Worm (Caenorhabditis elegans) whole organism, L1 larva: ENCODE data around the gene lgc-12.

Source experiments
- F16B12.6 ChIP-seq: fragments of 150-350 bp; optimal IDR thresholded peaks from 2 replicates; lab custom pipeline; 2014; ENCODE audit warnings: missing biosample characterization, missing genetic modification characterization
- aha-1 ChIP-seq: fragments of 150-350 bp; optimal IDR thresholded peaks from 2 replicates; lab custom pipeline; 2014; ENCODE audit warnings: missing biosample characterization, missing genetic modification characterization
- alr-1 ChIP-seq: fragments of 200-800 bp; sonication (Bioruptor generic); optimal IDR thresholded peaks from 2 replicates; lab custom pipeline; 2018; ENCODE audit warnings: borderline replicate concordance, mild to moderate bottlenecking, missing genetic modification characterization, missing compliant biosample characterization
- ama-1 ChIP-seq: fragments of 150-350 bp; optimal IDR thresholded peaks from 2 replicates; lab custom pipeline; 2014
- ceh-8 ChIP-seq: fragments of 200-800 bp; sonication (Bioruptor generic); optimal IDR thresholded peaks from 2 replicates; lab custom pipeline; 2018; ENCODE audit warnings: mild to moderate bottlenecking, missing genetic modification characterization, moderate library complexity, missing compliant biosample characterization
- ceh-82 ChIP-seq, 3 experiments: fragments of 150-350 bp in 1 of 3; sonication (generic microtip) in 2 of 3; optimal IDR thresholded peaks; 2 replicates each; lab custom pipeline; 2014 to 2017; ENCODE audit warnings: missing biosample characterization in 3 of 3, missing genetic modification characterization in 3 of 3
- ceh-88 ChIP-seq: fragments of 200-800 bp; sonication (Bioruptor generic); IDR thresholded peaks from 2 replicates; pipeline ENCODE4 v1.3.6; 2022; ENCODE audit warnings: missing genetic modification characterization, missing compliant biosample characterization
- ceh-90 ChIP-seq: sonication (generic microtip); optimal IDR thresholded peaks from 2 replicates; lab custom pipeline; 2016; ENCODE audit warnings: missing genetic modification characterization, missing compliant biosample characterization
- ces-1 ChIP-seq: fragments of 150-350 bp; optimal IDR thresholded peaks from 2 replicates; lab custom pipeline; 2014; ENCODE audit warnings: missing biosample characterization, missing genetic modification reagents, missing genetic modification characterization
- dpl-1 ChIP-seq, 3 experiments: fragments of 150-350 bp in 2 of 3; sonication (generic microtip) in 1 of 3; optimal IDR thresholded peaks; 2 replicates each; lab custom pipeline; 2014 to 2017; ENCODE audit warnings: missing biosample characterization in 3 of 3, missing genetic modification characterization in 3 of 3, missing genetic modification reagents in 3 of 3
- dsc-1 ChIP-seq: sonication (generic microtip); optimal IDR thresholded peaks from 2 replicates; lab custom pipeline; 2016; ENCODE audit warnings: mild to moderate bottlenecking, missing genetic modification characterization, missing compliant biosample characterization
- efl-1 ChIP-seq, 4 experiments: fragments of 150-350 bp; optimal IDR thresholded peaks in 3 of 4; peaks in 1 of 4; 1 replicate in 1 of 4; 2 replicates in 3 of 4; lab custom pipeline; 2014; ENCODE audit warnings: missing biosample characterization in 2 of 4, missing genetic modification characterization in 2 of 4, missing genetic modification reagents in 2 of 4
- egl-13 ChIP-seq: sonication (generic microtip); optimal IDR thresholded peaks from 2 replicates; lab custom pipeline; 2016; ENCODE audit warnings: missing genotype, missing genetic modification reagents, missing genetic modification characterization, missing compliant biosample characterization
- ets-5 ChIP-seq: fragments of 200-800 bp; sonication (Bioruptor generic); IDR thresholded peaks from 2 replicates; pipeline ENCODE4 v1.3.6; 2022; ENCODE audit warnings: missing genetic modification characterization, missing compliant biosample characterization
- fkh-10 ChIP-seq: sonication (generic microtip); optimal IDR thresholded peaks from 2 replicates; lab custom pipeline; 2017; ENCODE audit warnings: missing biosample characterization, missing genetic modification reagents, missing genetic modification characterization
- fkh-8 ChIP-seq: sonication (generic microtip); optimal IDR thresholded peaks from 2 replicates; lab custom pipeline; 2016; ENCODE audit warnings: mild to moderate bottlenecking, missing genetic modification characterization, missing compliant biosample characterization
- grh-1 ChIP-seq: fragments of 200-800 bp; sonication (Bioruptor generic); IDR thresholded peaks from 2 replicates; pipeline ENCODE4 v1.3.6; 2022; ENCODE audit warnings: missing genetic modification reagents, missing genetic modification characterization, missing compliant biosample characterization
- hlh-17 ChIP-seq: fragments of 200-800 bp; sonication (Bioruptor generic); optimal IDR thresholded peaks from 2 replicates; lab custom pipeline; 2018; ENCODE audit warnings: missing genetic modification characterization, mild to moderate bottlenecking, missing compliant biosample characterization, moderate library complexity, borderline replicate concordance
- irx-1 ChIP-seq: sonication (generic microtip); optimal IDR thresholded peaks from 2 replicates; lab custom pipeline; 2016; ENCODE audit warnings: missing genetic modification characterization, missing compliant biosample characterization
- isw-1 ChIP-seq: fragments of 200-800 bp; sonication (Bioruptor generic); IDR thresholded peaks from 2 replicates; pipeline ENCODE4 v1.3.6; 2022; ENCODE audit warnings: missing genetic modification characterization, missing compliant biosample characterization
- lin-13 ChIP-seq: fragments of 150-350 bp; optimal IDR thresholded peaks from 2 replicates; lab custom pipeline; 2014; ENCODE audit warnings: missing biosample characterization, missing genetic modification reagents, missing genetic modification characterization
- lin-14 ChIP-seq: fragments of 200-800 bp; sonication (Bioruptor generic); optimal IDR thresholded peaks from 2 replicates; lab custom pipeline; 2018; ENCODE audit warnings: mild to moderate bottlenecking, missing genetic modification characterization, moderate library complexity, missing compliant biosample characterization
- lin-15B ChIP-seq: fragments of 150-350 bp; sonication (generic microtip); optimal IDR thresholded peaks from 3 replicates; lab custom pipeline; 2014; ENCODE audit warnings: missing biosample characterization, missing genetic modification characterization
- lin-35 ChIP-seq, 2 experiments: fragments of 150-350 bp; optimal IDR thresholded peaks; 2 replicates each; lab custom pipeline; 2014; ENCODE audit warnings: missing biosample characterization in 2 of 2, missing genetic modification characterization in 2 of 2, missing genetic modification reagents in 2 of 2
- lsy-2 ChIP-seq, 2 experiments: fragments of 150-350 bp; optimal IDR thresholded peaks; 2 replicates each; lab custom pipeline; 2014; ENCODE audit warnings: missing biosample characterization in 2 of 2, missing genetic modification characterization in 2 of 2
- mdl-1 ChIP-seq, 2 experiments: fragments of 150-350 bp; optimal IDR thresholded peaks; 2 replicates each; lab custom pipeline; 2014 to 2017; ENCODE audit warnings: missing biosample characterization in 2 of 2, missing genetic modification characterization in 2 of 2, inconsistent platforms in 1 of 2
- mef-2 ChIP-seq: fragments of 150-350 bp; optimal IDR thresholded peaks from 2 replicates; lab custom pipeline; 2014; ENCODE audit warnings: missing biosample characterization, missing genetic modification characterization
- nhr-11 ChIP-seq: fragments of 150-350 bp; optimal IDR thresholded peaks from 2 replicates; lab custom pipeline; 2014; ENCODE audit warnings: missing biosample characterization, missing genetic modification characterization
- nhr-20 ChIP-seq: sonication (generic microtip); optimal IDR thresholded peaks from 2 replicates; lab custom pipeline; 2016; ENCODE audit warnings: mild to moderate bottlenecking, missing genetic modification characterization, missing compliant biosample characterization
- nhr-237 ChIP-seq: fragments of 150-350 bp; optimal IDR thresholded peaks from 2 replicates; lab custom pipeline; 2014; ENCODE audit warnings: missing biosample characterization, missing genetic modification characterization
- nhr-28 ChIP-seq: fragments of 150-350 bp; optimal IDR thresholded peaks from 2 replicates; lab custom pipeline; 2014; ENCODE audit warnings: missing biosample characterization, missing genetic modification characterization
- nhr-76 ChIP-seq: sonication (generic microtip); optimal IDR thresholded peaks from 2 replicates; lab custom pipeline; 2017; ENCODE audit warnings: missing biosample characterization, missing genetic modification characterization
- nhr-90 ChIP-seq: sonication (generic microtip); optimal IDR thresholded peaks from 2 replicates; lab custom pipeline; 2016; ENCODE audit warnings: mild to moderate bottlenecking, missing genetic modification characterization, missing compliant biosample characterization; ENCODE audit not compliant: poor library complexity
- pax-3 ChIP-seq: fragments of 200-800 bp; sonication (Bioruptor generic); optimal IDR thresholded peaks from 2 replicates; lab custom pipeline; 2018; ENCODE audit warnings: mild to moderate bottlenecking, missing genetic modification characterization, moderate library complexity, missing compliant biosample characterization
- pqm-1 ChIP-seq: sonication (generic microtip); optimal IDR thresholded peaks from 3 replicates; lab custom pipeline; 2017; ENCODE audit warnings: missing biosample characterization, missing genetic modification characterization
- rnt-1 ChIP-seq: sonication (generic microtip); optimal IDR thresholded peaks from 2 replicates; lab custom pipeline; 2016; ENCODE audit warnings: mild to moderate bottlenecking, missing genetic modification characterization, moderate library complexity, missing compliant biosample characterization
- skn-1 ChIP-seq: fragments of 150-350 bp; optimal IDR thresholded peaks from 2 replicates; lab custom pipeline; 2014; ENCODE audit warnings: missing biosample characterization, missing genetic modification characterization
- snu-23 ChIP-seq: sonication (generic microtip); optimal IDR thresholded peaks from 2 replicates; lab custom pipeline; 2016; ENCODE audit warnings: missing genetic modification characterization, missing compliant biosample characterization
- sox-4 ChIP-seq: sonication (generic microtip); optimal IDR thresholded peaks from 2 replicates; lab custom pipeline; 2016; ENCODE audit warnings: missing genetic modification characterization, missing compliant biosample characterization
- swsn-7 ChIP-seq: sonication (generic microtip); optimal IDR thresholded peaks from 2 replicates; lab custom pipeline; 2016; ENCODE audit warnings: missing genetic modification characterization, missing compliant biosample characterization
- tbx-2 ChIP-seq: sonication (generic microtip); optimal IDR thresholded peaks from 2 replicates; lab custom pipeline; 2016; ENCODE audit warnings: missing genetic modification characterization, missing compliant biosample characterization
- tlp-1 ChIP-seq: fragments of 150-350 bp; optimal IDR thresholded peaks from 2 replicates; lab custom pipeline; 2014; ENCODE audit warnings: missing biosample characterization, missing genetic modification characterization
- unc-62 ChIP-seq: fragments of 150-350 bp; optimal IDR thresholded peaks from 2 replicates; lab custom pipeline; 2014; ENCODE audit warnings: missing biosample characterization, missing genetic modification reagents, missing genetic modification characterization
- unc-98 ChIP-seq: fragments of 200-800 bp; sonication (Bioruptor generic); IDR thresholded peaks from 2 replicates; pipeline ENCODE4 v1.3.6; 2022; ENCODE audit warnings: missing genetic modification characterization, missing compliant biosample characterization
- vab-15 ChIP-seq: sonication (generic microtip); optimal IDR thresholded peaks from 2 replicates; lab custom pipeline; 2017; ENCODE audit warnings: missing genotype, mild to moderate bottlenecking, missing genetic modification characterization, missing compliant biosample characterization
- xbp-1 ChIP-seq: sonication (generic microtip); optimal IDR thresholded peaks from 2 replicates; lab custom pipeline; 2016; ENCODE audit warnings: missing genetic modification characterization, missing compliant biosample characterization
- zag-1 ChIP-seq: fragments of 150-350 bp; optimal IDR thresholded peaks from 2 replicates; lab custom pipeline; 2014; ENCODE audit warnings: missing biosample characterization, missing genetic modification characterization
- ztf-11 ChIP-seq, 2 experiments: sonication (generic microtip); optimal IDR thresholded peaks; 2 replicates each; lab custom pipeline; 2016 to 2017; ENCODE audit warnings: missing genetic modification characterization in 2 of 2, missing biosample characterization in 1 of 2, missing compliant biosample characterization in 1 of 2

The lgc-12 gene

ce11 chrIII:7561872-7562271 is at the start of gene lgc-12:
TSS of gene lgc-12 (plus strand) at chrIII:7562172.
- TF ChIP-seq tlp-1 (tag; lab: Kevin White, UChicago) (no peak), ama-1 (lab: Kevin White, UChicago) (no peak), lin-13 (no peak), ceh-88 (GFP tag; lab: Robert Waterston, UW) (no peak), pax-3 (tag; lab: Kevin White, UChicago) (no peak)

- TF ChIP-seq nhr-76 (tag; lab: Kevin White, UChicago), result no peak
- no peak for TF ChIP-seq nhr-237 (tag; lab: Kevin White, UChicago)
- no peak for TF ChIP-seq swsn-7 (tag; lab: Kevin White, UChicago)
- TF ChIP-seq ceh-8 (GFP tag; lab: Kevin White, UChicago), result no peak
- no peak for TF ChIP-seq unc-62
- no peak for TF ChIP-seq lin-14
- no peak for TF ChIP-seq efl-1 (optimal IDR thresholded peaks at IDR 0.05; lab: Kevin White, UChicago)
- no peak for TF ChIP-seq efl-1 (GFP tag; optimal IDR thresholded peaks at IDR 0.05 in 1 of 2; lab: Kevin White, UChicago)
- TF ChIP-seq ces-1 (GFP tag; lab: Kevin White, UChicago), result no peak
- TF ChIP-seq vab-15 (tag; lab: Kevin White, UChicago), result no peak
- no peak for TF ChIP-seq rnt-1 (tag; lab: Kevin White, UChicago)
- no peak for TF ChIP-seq grh-1 (GFP tag; lab: Robert Waterston, UW)
- TF ChIP-seq egl-13, result no peak
- no peak for TF ChIP-seq isw-1 (GFP tag; lab: Robert Waterston, UW)
- TF ChIP-seq pqm-1 (tag; lab: Kevin White, UChicago), result no peak
Observed at ce11 chrIII:7518424-7518823, 43.5 kb upstream of the lgc-12 start, which contains the start of gene clk-2. TSS of gene clk-2 (minus strand) at chrIII:7518524.

ce11 chrIII:7520672-7521071 is 41.3 kb upstream of the lgc-12 start, which contains the start of the genes cux-7 and C07H6.2:
TSS of gene cux-7 (minus strand) at chrIII:7520845.
TSS of gene C07H6.2 (plus strand) at chrIII:7521009.
- TF ChIP-seq swsn-7 (tag; lab: Kevin White, UChicago) (peak; percentile 98), nhr-76 (tag; lab: Kevin White, UChicago) (no peak), ets-5 (GFP tag; lab: Robert Waterston, UW) (no peak), isw-1 (GFP tag; lab: Robert Waterston, UW) (peak; percentile 96), dpl-1 (GFP tag; optimal IDR thresholded peaks at IDR 0.05; lab: Kevin White, UChicago) (peak; percentile 79 to 87 (median 87)), ztf-11 (tag; optimal IDR thresholded peaks at IDR 0.05; lab: Kevin White, UChicago) (peak in 1 of 2 experiments; percentile 100), irx-1 (tag; lab: Kevin White, UChicago) (peak; percentile 100), vab-15 (tag; lab: Kevin White, UChicago) (peak; percentile 94), lin-35 (GFP tag; optimal IDR thresholded peaks at IDR 0.05; lab: Kevin White, UChicago) (peak; percentile 89 to 90), nhr-237 (tag; lab: Kevin White, UChicago) (peak; percentile 72), lsy-2 (tag; optimal IDR thresholded peaks at IDR 0.05; lab: Kevin White, UChicago) (peak; percentile 94 to 96), nhr-11 (tag; lab: Kevin White, UChicago) (peak; percentile 75), hlh-17 (peak; percentile 99), nhr-20 (tag; lab: Kevin White, UChicago) (peak; percentile 99), zag-1 (peak; percentile 22), F16B12.6 (tag; lab: Kevin White, UChicago) (peak; percentile 68), lin-15B (tag; lab: Kevin White, UChicago) (peak; percentile 95), sox-4 (peak; percentile 99), efl-1 (optimal IDR thresholded peaks at IDR 0.05; lab: Kevin White, UChicago) (peak; percentile 89 to 91), efl-1 (GFP tag; optimal IDR thresholded peaks at IDR 0.05 in 1 of 2; lab: Kevin White, UChicago) (peak; percentile 85 to 99), skn-1 (tag; lab: Kevin White, UChicago) (peak; percentile 93), unc-98 (peak; percentile 100), mdl-1 (tag; optimal IDR thresholded peaks at IDR 0.05; lab: Kevin White, UChicago) (peak; percentile 13 to 91), fkh-10 (GFP tag; lab: Kevin White, UChicago) (peak; percentile 6), ceh-90 (tag; lab: Kevin White, UChicago) (peak; percentile 100), nhr-90 (tag; lab: Kevin White, UChicago) (peak; percentile 99), aha-1 (tag; lab: Kevin White, UChicago) (no peak), ceh-82 (tag; optimal IDR thresholded peaks at IDR 0.05; lab: Kevin White, UChicago) (peak; percentile 84 to 94 (median 93)), rnt-1 (tag; lab: Kevin White, UChicago) (peak; percentile 100), xbp-1 (peak; percentile 97), lin-14 (peak; percentile 96), tbx-2 (tag; lab: Kevin White, UChicago) (peak; percentile 99), fkh-8 (tag; lab: Kevin White, UChicago) (peak; percentile 94), dsc-1 (tag; lab: Kevin White, UChicago) (peak; percentile 99), alr-1 (tag; lab: Kevin White, UChicago) (no peak), mef-2 (tag; lab: Kevin White, UChicago) (peak; percentile 64), nhr-28 (peak; percentile 34), snu-23 (GFP tag; lab: Kevin White, UChicago) (peak; percentile 98)
